Fruit fly (Drosophila melanogaster): ENCODE measurements around the gene CG9776.

The CG9776 gene

dm6 chr3R:4378363-4379354, 44.8 kb upstream of the CG9776 start, which contains the start of gene Sfxn1-3 (continued):
- TF ChIP-seq CG6808 (GFP tag; optimal IDR thresholded peaks at IDR 0.05) (no peak), Sox14 (GFP tag; optimal IDR thresholded peaks at IDR 0.05) (peak; percentile 10), CG10631 (GFP tag; optimal IDR thresholded peaks at IDR 0.05) (no peak), Eip93F (GFP tag; optimal IDR thresholded peaks at IDR 0.05) (no peak), CG34406 (GFP tag; optimal IDR thresholded peaks at IDR 0.05) (peak; percentile 11), Hr39 (GFP tag; optimal IDR thresholded peaks at IDR 0.05) (peak; percentile 22), CG9139 (GFP tag; optimal IDR thresholded peaks at IDR 0.05) (peak; percentile 70), CG11762 (GFP tag; optimal IDR thresholded peaks at IDR 0.05; ENCODE audit: insufficient read depth) (peak; percentile 37), ss (GFP tag; optimal IDR thresholded peaks at IDR 0.05) (peak in 1 of 2 experiments; percentile 66), fd85E (GFP tag; optimal IDR thresholded peaks at IDR 0.05) (no peak), net (GFP tag; optimal IDR thresholded peaks at IDR 0.05) (peak; percentile 62), CG3919 (GFP tag; optimal IDR thresholded peaks at IDR 0.05) (peak; percentile 67), vri (GFP tag; optimal IDR thresholded peaks at IDR 0.05) (peak; percentile 100), Ets21C (GFP tag; optimal IDR thresholded peaks at IDR 0.05) (no peak), CG7368 (GFP tag; optimal IDR thresholded peaks at IDR 0.05) (peak; percentile 46), CG11902 (GFP tag; optimal IDR thresholded peaks at IDR 0.05) (no peak), CG4318 (GFP tag; optimal IDR thresholded peaks at IDR 0.05) (no peak), Sox102F (GFP tag; optimal IDR thresholded peaks at IDR 0.05) (no peak), Sox15 (GFP tag; optimal IDR thresholded peaks at IDR 0.05) (no peak), CG6163 (GFP tag; IDR thresholded peaks at IDR 0.05) (peak; percentile 68), CG16779 (tag; optimal IDR thresholded peaks at IDR 0.05) (no peak), Lpt (GFP tag; optimal IDR thresholded peaks at IDR 0.05) (peak; percentile 7)

- TF ChIP-seq CG15336 (GFP tag; IDR thresholded peaks at IDR 0.05) (no peak), CG3032 (tag; optimal IDR thresholded peaks at IDR 0.05) (no peak), Hr38 (GFP tag; optimal IDR thresholded peaks at IDR 0.05) (no peak), CG10631 (GFP tag; optimal IDR thresholded peaks at IDR 0.05) (no peak), fd59A (GFP tag; optimal IDR thresholded peaks at IDR 0.05) (no peak), eg (GFP tag; IDR thresholded peaks at IDR 0.05) (no peak), svp (GFP tag) (no peak), pdm3 (GFP tag; optimal IDR thresholded peaks at IDR 0.05) (no peak), CG8319 (GFP tag; optimal IDR thresholded peaks at IDR 0.05) (no peak), Hr4 (GFP tag; optimal IDR thresholded peaks at IDR 0.05) (no peak), Hr39 (GFP tag; optimal IDR thresholded peaks at IDR 0.05) (no peak), topi (GFP tag; optimal IDR thresholded peaks at IDR 0.05) (no peak), CG32006 (GFP tag; optimal IDR thresholded peaks at IDR 0.05) (no peak), Eip75B (GFP tag; optimal IDR thresholded peaks at IDR 0.05) (no peak), CG7368 (GFP tag; optimal IDR thresholded peaks at IDR 0.05) (no peak), Smox (GFP tag; optimal IDR thresholded peaks at IDR 0.05) (no peak), cyc (GFP tag; optimal IDR thresholded peaks at IDR 0.05) (no peak), fkh (GFP tag; optimal IDR thresholded peaks at IDR 0.05) (no peak)
Measured at dm6 chr3R:4362010-4362409, 28.1 kb upstream of the CG9776 start.

dm6 chr3R:4360668-4361110, 26.8 kb upstream of the CG9776 start:
- no peak for TF ChIP-seq OdsH (GFP tag; optimal IDR thresholded peaks at IDR 0.05)
- no peak for TF ChIP-seq CG16779 (tag; optimal IDR thresholded peaks at IDR 0.05)
- no peak for TF ChIP-seq fd59A (GFP tag; optimal IDR thresholded peaks at IDR 0.05)
- TF ChIP-seq CG4318 (GFP tag; optimal IDR thresholded peaks at IDR 0.05): no peak
- peak; percentile 36 for TF ChIP-seq Lpt (GFP tag; optimal IDR thresholded peaks at IDR 0.05)
- TF ChIP-seq Smox (GFP tag; optimal IDR thresholded peaks at IDR 0.05): no peak
- TF ChIP-seq CG1621 (tag; optimal IDR thresholded peaks at IDR 0.05): peak; percentile 25
- TF ChIP-seq Eip78C (GFP tag): peak; percentile 73
- peak; percentile 42 for TF ChIP-seq dsx (GFP tag; optimal IDR thresholded peaks at IDR 0.05; ENCODE audit: poor library complexity, severe bottlenecking)
- no peak for TF ChIP-seq Hr38 (GFP tag; optimal IDR thresholded peaks at IDR 0.05)
- TF ChIP-seq lz (GFP tag; optimal IDR thresholded peaks at IDR 0.05): peak; percentile 11
- no peak for TF ChIP-seq CG15336 (GFP tag; IDR thresholded peaks at IDR 0.05)
- no peak for TF ChIP-seq CG6792 (GFP tag; optimal IDR thresholded peaks at IDR 0.05)
- TF ChIP-seq CG10669 (GFP tag; optimal IDR thresholded peaks at IDR 0.05): no peak
- TF ChIP-seq fkh (GFP tag; optimal IDR thresholded peaks at IDR 0.05): no peak
- 0 out of 2 replicates have a peak, but pooled peaks have one; percentile 10 for TF ChIP-seq Gug (GFP tag; IDR thresholded peaks at IDR 0.05)
- no peak for TF ChIP-seq CG32006 (GFP tag; optimal IDR thresholded peaks at IDR 0.05)
- peak; percentile 14 for TF ChIP-seq CG3919 (GFP tag; optimal IDR thresholded peaks at IDR 0.05)
- no peak for TF ChIP-seq Eip93F (GFP tag; optimal IDR thresholded peaks at IDR 0.05)
- TF ChIP-seq CG6808 (GFP tag; optimal IDR thresholded peaks at IDR 0.05): no peak
- TF ChIP-seq svp (GFP tag): peak; percentile 89
- no peak for TF ChIP-seq CG9139 (GFP tag; optimal IDR thresholded peaks at IDR 0.05)
- peak; percentile 13 for TF ChIP-seq Sox102F (GFP tag; optimal IDR thresholded peaks at IDR 0.05)
- TF ChIP-seq CG11902 (GFP tag; optimal IDR thresholded peaks at IDR 0.05): peak; percentile 24

Measured in whole organism, prepupa.